Fruit fly (Drosophila melanogaster) whole organism, prepupa: ENCODE data around the gene Hr4.

Source experiments
- CG10669 ChIP-seq: fragments of 200-800 bp; sonication (Bioruptor generic); optimal IDR thresholded peaks from 3 replicates; lab custom pipeline; 2018; ENCODE audit warnings: missing biosample characterization, mild to moderate bottlenecking, missing genetic modification characterization, moderate library complexity
- CG11294 ChIP-seq: fragments of 200-800 bp; sonication (Bioruptor generic); IDR thresholded peaks from 2 replicates; pipeline ENCODE4 v1.3.6; 2022; ENCODE audit warnings: missing biosample characterization, missing genetic modification characterization
- CG1621 ChIP-seq: fragments of 200-800 bp; sonication (Bioruptor generic); optimal IDR thresholded peaks from 3 replicates; lab custom pipeline; 2018; ENCODE audit warnings: missing biosample characterization, mild to moderate bottlenecking, missing genetic modification characterization
- CG32006 ChIP-seq: fragments of 200-800 bp; sonication (Bioruptor generic); optimal IDR thresholded peaks from 3 replicates; lab custom pipeline; 2017; ENCODE audit warnings: missing biosample characterization, mild to moderate bottlenecking, missing genetic modification characterization
- CG4318 ChIP-seq: fragments of 200-800 bp; sonication (Bioruptor generic); optimal IDR thresholded peaks from 3 replicates; lab custom pipeline; 2017; ENCODE audit warnings: missing biosample characterization, mild to moderate bottlenecking, missing genetic modification characterization
- CG6276 ChIP-seq: fragments of 200-800 bp; sonication (Bioruptor generic); optimal IDR thresholded peaks from 2 replicates; lab custom pipeline; 2017; ENCODE audit warnings: missing biosample characterization, mild to moderate bottlenecking, missing genetic modification characterization
- CG7368 ChIP-seq: fragments of 200-800 bp; sonication (Bioruptor generic); optimal IDR thresholded peaks from 3 replicates; lab custom pipeline; 2016; ENCODE audit warnings: missing biosample characterization, missing genetic modification characterization
- Eip78C ChIP-seq: fragments of 200-800 bp; sonication (Bioruptor generic); peaks from one replicate; lab custom pipeline; 2016; ENCODE audit warnings: missing biosample characterization, missing genetic modification characterization
- Ets21C ChIP-seq: fragments of 200-800 bp; sonication (Bioruptor generic); optimal IDR thresholded peaks from 3 replicates; lab custom pipeline; 2016; ENCODE audit warnings: missing biosample characterization, missing genetic modification characterization
- Hr39 ChIP-seq: fragments of 200-800 bp; sonication (Bioruptor generic); optimal IDR thresholded peaks from 2 replicates; lab custom pipeline; 2016; ENCODE audit warnings: missing biosample characterization, missing genetic modification characterization
- dsx ChIP-seq: fragments of 200-800 bp; optimal IDR thresholded peaks from 3 replicates; lab custom pipeline; 2019; ENCODE audit warnings: missing biosample characterization, mild to moderate bottlenecking, missing genetic modification characterization, moderate library complexity; ENCODE audit not compliant: poor library complexity, severe bottlenecking
- topi ChIP-seq: fragments of 200-800 bp; sonication (Bioruptor generic); optimal IDR thresholded peaks from 3 replicates; lab custom pipeline; 2016; ENCODE audit warnings: missing biosample characterization, missing genetic modification characterization

dm6 chrX:1988673-1989072 is 46.9 kb downstream of the Hr4 start:
- peak; percentile 86 for TF ChIP-seq CG6276 (GFP tag; lab: Kevin White, UChicago)
- TF ChIP-seq CG7368 (GFP tag; lab: Kevin White, UChicago), result peak; percentile 25
- peak; percentile 85 for TF ChIP-seq CG4318 (GFP tag; lab: Kevin White, UChicago)
- TF ChIP-seq dsx (GFP tag; lab: Kevin White, UChicago), result no peak
- no peak for TF ChIP-seq Hr39 (GFP tag; lab: Kevin White, UChicago)
- TF ChIP-seq topi (GFP tag; lab: Kevin White, UChicago), result no peak
- peak; percentile 90 for TF ChIP-seq CG32006 (GFP tag; lab: Kevin White, UChicago)
- no peak for TF ChIP-seq CG1621 (tag; lab: Kevin White, UChicago)
- peak; percentile 79 for TF ChIP-seq Eip78C (GFP tag; lab: Kevin White, UChicago)
- TF ChIP-seq CG11294, result peak; percentile 89
- TF ChIP-seq CG10669 (GFP tag; lab: Kevin White, UChicago), result no peak
- TF ChIP-seq Ets21C (GFP tag; lab: Kevin White, UChicago), result no peak
